Fruit fly (Drosophila melanogaster): ENCODE results near the gene tth.

Gene tth

dm6 chrX:13570255-13570654, 46.1 kb downstream of the tth start:
- no peak for TF ChIP-seq h (optimal IDR thresholded peaks at IDR 0.05)
- TF ChIP-seq Myc (optimal IDR thresholded peaks at IDR 0.05) = no peak
- TF ChIP-seq psq (optimal IDR thresholded peaks at IDR 0.05) = no peak
- TF ChIP-seq ttk (optimal IDR thresholded peaks at IDR 0.05) = no peak
- TF ChIP-seq insv (optimal IDR thresholded peaks at IDR 0.05) = no peak
- no peak for TF ChIP-seq Sin3A (optimal IDR thresholded peaks at IDR 0.05)

dm6 chrX:13568841-13569240, 47.5 kb downstream of the tth start:
- TF ChIP-seq insv (optimal IDR thresholded peaks at IDR 0.05) (no peak), h (optimal IDR thresholded peaks at IDR 0.05) (no peak), Myc (optimal IDR thresholded peaks at IDR 0.05) (no peak), ttk (optimal IDR thresholded peaks at IDR 0.05) (no peak), psq (optimal IDR thresholded peaks at IDR 0.05) (no peak), Sin3A (optimal IDR thresholded peaks at IDR 0.05) (no peak)

- TF ChIP-seq h (optimal IDR thresholded peaks at IDR 0.05) (no peak), insv (optimal IDR thresholded peaks at IDR 0.05) (no peak), ttk (optimal IDR thresholded peaks at IDR 0.05) (no peak), Myc (optimal IDR thresholded peaks at IDR 0.05) (no peak), psq (optimal IDR thresholded peaks at IDR 0.05) (no peak), Sin3A (optimal IDR thresholded peaks at IDR 0.05) (no peak)
Measured at dm6 chrX:13568127-13568526, 48.3 kb downstream of the tth start.

dm6 chrX:13565490-13566156, 50.8 kb downstream of the tth start:
- TF ChIP-seq psq (optimal IDR thresholded peaks at IDR 0.05) (no peak), ttk (optimal IDR thresholded peaks at IDR 0.05) (no peak), Myc (optimal IDR thresholded peaks at IDR 0.05) (no peak), insv (optimal IDR thresholded peaks at IDR 0.05) (no peak), Sin3A (optimal IDR thresholded peaks at IDR 0.05) (no peak), h (optimal IDR thresholded peaks at IDR 0.05) (no peak)

dm6 chrX:13563483-13564443, 52.6 kb downstream of the tth start, which contains the start of the genes CG46311 and Tpst:
Gene CG46311 (plus strand): TSS chrX:13563823.
Gene Tpst (plus strand): TSS chrX:13563823.
- TF ChIP-seq ttk (optimal IDR thresholded peaks at IDR 0.05) (no peak), psq (optimal IDR thresholded peaks at IDR 0.05) (no peak), Myc (optimal IDR thresholded peaks at IDR 0.05) (no peak), insv (optimal IDR thresholded peaks at IDR 0.05) (no peak), Sin3A (optimal IDR thresholded peaks at IDR 0.05) (no peak), h (optimal IDR thresholded peaks at IDR 0.05) (no peak)
